Worm (Caenorhabditis elegans) whole organism, midembryonic: ENCODE results near the gene cyp-25A1.

Source experiments
- T22C8.4 ChIP-seq: fragments of 200-800 bp; sonication (Bioruptor generic); IDR thresholded peaks from 2 replicates; pipeline ENCODE4 v1.3.6; 2022; ENCODE audit warnings: missing genetic modification characterization, missing compliant biosample characterization
- cog-1 ChIP-seq: sonication (generic microtip); optimal IDR thresholded peaks from 2 replicates; lab custom pipeline; 2016; ENCODE audit warnings: missing genetic modification characterization, missing compliant biosample characterization
- flt-1 ChIP-seq: fragments of 200-800 bp; sonication (Bioruptor generic); IDR thresholded peaks from 2 replicates; pipeline ENCODE4 v1.3.6; 2022; ENCODE audit warnings: missing genetic modification characterization, missing compliant biosample characterization
- klf-2 ChIP-seq: fragments of 200-800 bp; sonication (Bioruptor generic); conservative IDR thresholded peaks from 2 replicates; pipeline ENCODE4 v1.3.6; 2022; ENCODE audit warnings: missing genetic modification reagents, missing genetic modification characterization, missing compliant biosample characterization
- ztf-23 ChIP-seq: fragments of 200-800 bp; sonication (Bioruptor generic); IDR thresholded peaks from 2 replicates; pipeline ENCODE4 v1.3.6; 2022; ENCODE audit warnings: missing genetic modification reagents, missing genetic modification characterization, missing compliant biosample characterization
- ztf-29 ChIP-seq: fragments of 200-800 bp; sonication (Bioruptor generic); IDR thresholded peaks from 2 replicates; pipeline ENCODE4 v1.3.6; 2022; ENCODE audit warnings: missing genetic modification reagents, missing genetic modification characterization, missing compliant biosample characterization

- no peak for TF ChIP-seq ztf-29 (GFP tag; lab: Robert Waterston, UW)
- TF ChIP-seq cog-1 (tag; lab: Kevin White, UChicago) = no peak
- no peak for TF ChIP-seq klf-2
- TF ChIP-seq flt-1 (GFP tag; lab: Robert Waterston, UW) = no peak
- no peak for TF ChIP-seq ztf-23 (GFP tag; lab: Robert Waterston, UW)
- no peak for TF ChIP-seq T22C8.4
Measured at ce11 chrIII:3798416-3798815, 34.0 kb upstream of the cyp-25A1 start.
